Fruit fly (Drosophila melanogaster) whole organism, embryonic: ENCODE data around the gene CG15764.

Experiments used
- Atf6 ChIP-seq: fragments of 200-800 bp; sonication (Bioruptor generic); IDR thresholded peaks from 2 replicates; pipeline ENCODE4 v1.3.6; 2022; ENCODE audit warnings: missing biosample characterization, missing genetic modification characterization
- CG10565 ChIP-seq: fragments of 200-800 bp; sonication (Bioruptor generic); optimal IDR thresholded peaks from 3 replicates; lab custom pipeline; 2016; ENCODE audit warnings: missing biosample characterization, mild to moderate bottlenecking, missing genetic modification characterization
- CG12219 ChIP-seq: fragments of 200-800 bp; sonication (Bioruptor generic); optimal IDR thresholded peaks from 3 replicates; lab custom pipeline; 2018; ENCODE audit warnings: missing biosample characterization, mild to moderate bottlenecking, missing genetic modification characterization
- CG12299 ChIP-seq: fragments of 200-800 bp; sonication (Bioruptor generic); optimal IDR thresholded peaks from 2 replicates; lab custom pipeline; 2018; ENCODE audit warnings: missing biosample characterization, mild to moderate bottlenecking, missing genetic modification characterization
- CG13424 ChIP-seq: fragments of 200-800 bp; sonication (Bioruptor generic); optimal IDR thresholded peaks from 2 replicates; lab custom pipeline; 2019; ENCODE audit warnings: missing biosample characterization, mild to moderate bottlenecking, missing genetic modification characterization, moderate library complexity
- CG13624 ChIP-seq: fragments of 200-800 bp; sonication (Bioruptor generic); optimal IDR thresholded peaks from 2 replicates; lab custom pipeline; 2016; ENCODE audit warnings: missing biosample characterization, missing genetic modification characterization
- CG2129 ChIP-seq: fragments of 200-800 bp; sonication (Bioruptor generic); IDR thresholded peaks from 2 replicates; pipeline ENCODE4 v1.3.6; 2022; ENCODE audit warnings: missing biosample characterization, missing genetic modification characterization; ENCODE audit not compliant: partially characterized antibody
- CG3065 ChIP-seq: fragments of 200-800 bp; sonication (Bioruptor generic); optimal IDR thresholded peaks from 2 replicates; lab custom pipeline; 2016; ENCODE audit warnings: missing biosample characterization, missing genetic modification characterization
- CG31388 ChIP-seq: fragments of 200-800 bp; sonication (Bioruptor generic); optimal IDR thresholded peaks from 2 replicates; lab custom pipeline; 2016; ENCODE audit warnings: missing biosample characterization, missing genetic modification characterization
- CG31441 ChIP-seq: fragments of 200-800 bp; sonication (Bioruptor generic); IDR thresholded peaks from 2 replicates; pipeline ENCODE4 v1.3.6; 2022; ENCODE audit warnings: missing biosample characterization, missing genetic modification characterization
- CG3407 ChIP-seq: fragments of 200-800 bp; sonication (Bioruptor generic); optimal IDR thresholded peaks from 2 replicates; lab custom pipeline; 2018; ENCODE audit warnings: missing biosample characterization, mild to moderate bottlenecking, missing genetic modification characterization
- CG4360 ChIP-seq: fragments of 200-800 bp; sonication (Bioruptor generic); IDR thresholded peaks from 2 replicates; pipeline ENCODE4 v1.3.6; 2022; ENCODE audit warnings: missing biosample characterization, missing genetic modification characterization
- CG43689 ChIP-seq: fragments of 200-800 bp; sonication (Bioruptor generic); IDR thresholded peaks from 2 replicates; pipeline ENCODE4 v1.3.6; 2022; ENCODE audit warnings: missing biosample characterization, missing genetic modification characterization
- CG6272 ChIP-seq: fragments of 200-800 bp; sonication (Bioruptor generic); IDR thresholded peaks from 2 replicates; pipeline ENCODE4 v1.3.6; 2022; ENCODE audit warnings: missing biosample characterization, missing genetic modification characterization
- CG6765 ChIP-seq: fragments of 200-800 bp; sonication (Bioruptor generic); optimal IDR thresholded peaks from 3 replicates; lab custom pipeline; 2017; ENCODE audit warnings: missing biosample characterization, mild to moderate bottlenecking, missing genetic modification characterization
- CG8089 ChIP-seq: fragments of 200-800 bp; sonication (Bioruptor generic); optimal IDR thresholded peaks from 3 replicates; lab custom pipeline; 2016; ENCODE audit warnings: missing biosample characterization, missing genetic modification characterization
- CG8765 ChIP-seq: fragments of 200-800 bp; sonication (Bioruptor generic); IDR thresholded peaks from 2 replicates; pipeline ENCODE4 v1.3.6; 2022; ENCODE audit warnings: missing biosample characterization, missing genetic modification characterization
- Chrac-16 ChIP-seq: fragments of 200-800 bp; sonication (Bioruptor generic); optimal IDR thresholded peaks from 3 replicates; lab custom pipeline; 2016; ENCODE audit warnings: missing biosample characterization, missing genetic modification characterization
- CoRest ChIP-seq: fragments of 200-800 bp; sonication (Bioruptor generic); optimal IDR thresholded peaks from 3 replicates; lab custom pipeline; 2018; ENCODE audit warnings: missing biosample characterization, mild to moderate bottlenecking, missing genetic modification characterization, moderate library complexity
- D19B ChIP-seq: fragments of 200-800 bp; sonication (Bioruptor generic); optimal IDR thresholded peaks from 2 replicates; lab custom pipeline; 2017; ENCODE audit warnings: missing biosample characterization, mild to moderate bottlenecking, missing genetic modification characterization
- E2f1 ChIP-seq: fragments of 200-800 bp; sonication (Bioruptor generic); IDR thresholded peaks from 2 replicates; pipeline ENCODE4 v1.3.6; 2022; ENCODE audit warnings: missing biosample characterization, missing genetic modification characterization
- HLHmδ ChIP-seq: fragments of 200-800 bp; sonication (Bioruptor generic); optimal IDR thresholded peaks from 2 replicates; lab custom pipeline; 2018; ENCODE audit warnings: missing biosample characterization, mild to moderate bottlenecking, missing genetic modification characterization, moderate library complexity
- Hmr ChIP-seq: fragments of 200-800 bp; sonication (Bioruptor generic); optimal IDR thresholded peaks from 3 replicates; lab custom pipeline; 2017; ENCODE audit warnings: mild to moderate bottlenecking, missing biosample characterization, missing genetic modification reagents, missing genetic modification characterization
- MESR4 ChIP-seq: fragments of 200-800 bp; sonication (Bioruptor generic); optimal IDR thresholded peaks from 2 replicates; lab custom pipeline; 2018; ENCODE audit warnings: missing biosample characterization, mild to moderate bottlenecking, missing genetic modification characterization, moderate library complexity
- Mad ChIP-seq: fragments of 200-800 bp; sonication (Bioruptor generic); optimal IDR thresholded peaks from 2 replicates; lab custom pipeline; 2016; ENCODE audit warnings: missing biosample characterization, missing genetic modification characterization
- NC2α ChIP-seq: fragments of 200-800 bp; sonication (Bioruptor generic); optimal IDR thresholded peaks from 2 replicates; lab custom pipeline; 2016; ENCODE audit warnings: missing biosample characterization, missing genetic modification characterization
- Oaz ChIP-seq: fragments of 200-800 bp; sonication (Bioruptor generic); IDR thresholded peaks from 2 replicates; pipeline ENCODE4 v1.3.6; 2022; ENCODE audit warnings: missing biosample characterization, missing genetic modification characterization
- Poxn ChIP-seq: fragments of 200-800 bp; sonication (Bioruptor generic); IDR thresholded peaks from 2 replicates; pipeline ENCODE4 v1.3.6; 2022; ENCODE audit warnings: missing biosample characterization, missing genetic modification characterization
- Rx ChIP-seq: fragments of 200-800 bp; sonication (Bioruptor generic); IDR thresholded peaks from 2 replicates; pipeline ENCODE4 v1.3.6; 2022; ENCODE audit warnings: missing biosample characterization, missing genetic modification characterization
- Sin3A ChIP-seq: fragments of >200 bp; optimal IDR thresholded peaks from 2 replicates; lab custom pipeline; 2018
- Sox100B ChIP-seq: fragments of 200-800 bp; sonication (Bioruptor generic); optimal IDR thresholded peaks from 3 replicates; lab custom pipeline; 2018; ENCODE audit warnings: missing biosample characterization, mild to moderate bottlenecking, missing genetic modification characterization
- Spps ChIP-seq: fragments of 200-800 bp; sonication (Bioruptor generic); optimal IDR thresholded peaks from 2 replicates; lab custom pipeline; 2018; ENCODE audit warnings: missing biosample characterization, mild to moderate bottlenecking, missing genetic modification characterization
- Taf1 ChIP-seq: fragments of 200-800 bp; sonication (Bioruptor generic); IDR thresholded peaks from 2 replicates; pipeline ENCODE4 v1.3.6; 2022; ENCODE audit warnings: missing biosample characterization, missing genetic modification characterization
- Tbp ChIP-seq: fragments of >200 bp; optimal IDR thresholded peaks from 2 replicates; lab custom pipeline; 2018; ENCODE audit warnings: missing biosample characterization, missing genetic modification characterization
- corto ChIP-seq: fragments of 200-800 bp; sonication (Bioruptor generic); optimal IDR thresholded peaks from 2 replicates; lab custom pipeline; 2016; ENCODE audit warnings: missing biosample characterization, mild to moderate bottlenecking, missing genetic modification characterization, moderate library complexity
- dysf ChIP-seq: fragments of 200-800 bp; sonication (Bioruptor generic); IDR thresholded peaks from 3 replicates; pipeline ENCODE4 v1.3.6; 2022; ENCODE audit warnings: missing biosample characterization, missing genetic modification characterization
- en ChIP-seq: fragments of 200-800 bp; sonication (Bioruptor generic); optimal IDR thresholded peaks from 2 replicates; lab custom pipeline; 2016; ENCODE audit warnings: missing biosample characterization, missing genetic modification characterization
- fd64A ChIP-seq: fragments of 200-800 bp; sonication (Bioruptor generic); optimal IDR thresholded peaks from 3 replicates; lab custom pipeline; 2018; ENCODE audit warnings: missing biosample characterization, mild to moderate bottlenecking, missing genetic modification characterization
- hb ChIP-seq: fragments of 200-800 bp; sonication (Bioruptor generic); IDR thresholded peaks from 3 replicates; pipeline ENCODE4 v1.3.6; 2022; ENCODE audit warnings: missing biosample characterization, missing genetic modification characterization; ENCODE audit not compliant: partially characterized antibody
- hbn ChIP-seq: fragments of 200-800 bp; sonication (Bioruptor generic); IDR thresholded peaks from 2 replicates; pipeline ENCODE4 v1.3.6; 2022; ENCODE audit warnings: missing biosample characterization, missing genetic modification characterization; ENCODE audit not compliant: partially characterized antibody
- insv ChIP-seq, 2 experiments: fragments of 200-800 bp; sonication (Bioruptor generic); optimal IDR thresholded peaks; 3 replicates each; lab custom pipeline; 2016 to 2018; ENCODE audit warnings: missing biosample characterization in 2 of 2, missing genetic modification characterization in 2 of 2
- lmd ChIP-seq: fragments of 200-800 bp; sonication (Bioruptor generic); IDR thresholded peaks from 2 replicates; pipeline ENCODE4 v1.3.6; 2022; ENCODE audit warnings: missing biosample characterization, missing genetic modification characterization
- lola ChIP-seq, 3 experiments: fragments of >200 bp in 2 of 3; fragments of 200-800 bp in 1 of 3; sonication (Bioruptor generic) in 1 of 3; optimal IDR thresholded peaks; 2 replicates each; lab custom pipeline; 2017 to 2019; ENCODE audit warnings: missing biosample characterization in 3 of 3, missing genetic modification characterization in 3 of 3, mild to moderate bottlenecking in 1 of 3, moderate library complexity in 1 of 3
- peb ChIP-seq: fragments of 200-800 bp; sonication (Bioruptor generic); IDR thresholded peaks from 2 replicates; pipeline ENCODE4 v1.3.6; 2022; ENCODE audit warnings: missing biosample characterization, missing genetic modification characterization
- pros ChIP-seq: fragments of 200-800 bp; sonication (Bioruptor generic); optimal IDR thresholded peaks from 3 replicates; lab custom pipeline; 2019; ENCODE audit warnings: missing biosample characterization, mild to moderate bottlenecking, missing genetic modification characterization, moderate library complexity
- scrt ChIP-seq: fragments of 200-800 bp; sonication (Bioruptor generic); optimal IDR thresholded peaks from 2 replicates; lab custom pipeline; 2018; ENCODE audit warnings: missing biosample characterization, mild to moderate bottlenecking, missing genetic modification characterization, moderate library complexity
- slou ChIP-seq: fragments of 200-800 bp; sonication (Bioruptor generic); optimal IDR thresholded peaks from 3 replicates; lab custom pipeline; 2016; ENCODE audit warnings: missing biosample characterization, missing genetic modification characterization
- sr ChIP-seq: fragments of 200-800 bp; sonication (Bioruptor generic); IDR thresholded peaks from 3 replicates; pipeline ENCODE4 v1.3.6; 2022; ENCODE audit warnings: missing biosample characterization, missing genetic modification characterization
- ssp ChIP-seq: fragments of 200-800 bp; sonication (Bioruptor generic); IDR thresholded peaks from 2 replicates; pipeline ENCODE4 v1.3.6; 2022; ENCODE audit warnings: missing biosample characterization, missing genetic modification characterization
- stwl ChIP-seq: fragments of 200-800 bp; sonication (Bioruptor generic); optimal IDR thresholded peaks from 3 replicates; lab custom pipeline; 2018; ENCODE audit warnings: missing biosample characterization, mild to moderate bottlenecking, missing genetic modification characterization, moderate library complexity
- tap ChIP-seq: fragments of 200-800 bp; optimal IDR thresholded peaks from 3 replicates; lab custom pipeline; 2019; ENCODE audit warnings: missing biosample characterization, mild to moderate bottlenecking, missing genetic modification characterization, moderate library complexity
- tll ChIP-seq, 2 experiments: fragments of 200-800 bp in 1 of 2; fragments of >200 bp in 1 of 2; sonication (Bioruptor generic) in 1 of 2; optimal IDR thresholded peaks; 2 replicates each; lab custom pipeline; 2017 to 2019; ENCODE audit warnings: missing biosample characterization in 2 of 2, missing genetic modification characterization in 2 of 2, mild to moderate bottlenecking in 1 of 2, moderate library complexity in 1 of 2
- zfh1 ChIP-seq: fragments of 200-800 bp; sonication (Bioruptor generic); IDR thresholded peaks from 3 replicates; pipeline ENCODE4 v1.3.6; 2022; ENCODE audit warnings: missing biosample characterization, missing genetic modification characterization

Gene CG15764

DNA sequence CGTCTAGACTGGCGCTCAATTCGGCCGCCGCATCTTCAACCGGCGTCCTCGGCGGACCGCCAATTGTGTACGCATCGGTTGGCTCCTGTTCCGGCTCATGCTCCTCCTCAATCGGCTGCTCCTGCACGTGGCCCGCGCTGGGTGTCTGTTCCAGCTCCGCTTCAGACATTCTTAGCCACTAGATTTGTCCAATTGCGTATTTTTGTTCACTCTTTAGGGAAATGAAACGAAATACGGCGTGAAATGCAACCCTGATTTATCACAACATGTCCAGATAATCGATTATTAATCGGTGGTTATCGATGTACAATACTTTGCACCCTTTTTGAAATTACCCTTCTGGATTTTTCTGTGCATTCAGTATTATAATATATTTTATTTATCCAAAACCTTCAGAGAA, 7.7 kb downstream of the CG15764 start, which contains the start of gene mof (continued):
- no peak for TF ChIP-seq Poxn
- TF ChIP-seq CoRest (tag; lab: Kevin White, UChicago): no peak
- TF ChIP-seq CG31388 (GFP tag; lab: Kevin White, UChicago): no peak
- TF ChIP-seq Tbp (GFP tag; lab: Kevin White, UChicago): no peak
- TF ChIP-seq en (GFP tag; lab: Kevin White, UChicago): no peak
- no peak for TF ChIP-seq slou (GFP tag; lab: Kevin White, UChicago)
- no peak for TF ChIP-seq tap (tag; lab: Kevin White, UChicago)
- TF ChIP-seq CG6272: no peak
- TF ChIP-seq dysf (GFP tag; lab: Robert Waterston, UW): no peak
- no peak for TF ChIP-seq Atf6
- TF ChIP-seq tll (GFP tag; optimal IDR thresholded peaks at IDR 0.05; lab: Kevin White, UChicago): no peak
- TF ChIP-seq stwl: peak; percentile 61
- no peak for TF ChIP-seq corto (GFP tag; lab: Kevin White, UChicago)
- no peak for TF ChIP-seq CG3407 (GFP tag; lab: Kevin White, UChicago)
- TF ChIP-seq pros (GFP tag; lab: Kevin White, UChicago): no peak
- TF ChIP-seq CG13624 (GFP tag; lab: Kevin White, UChicago): no peak
- TF ChIP-seq Taf1 (GFP tag; lab: Robert Waterston, UW): no peak
- TF ChIP-seq insv (GFP tag; optimal IDR thresholded peaks at IDR 0.05; lab: Kevin White, UChicago): no peak
- TF ChIP-seq CG43689 (GFP tag; lab: Robert Waterston, UW): no peak
- TF ChIP-seq lmd (GFP tag; lab: Robert Waterston, UW): no peak
- no peak for TF ChIP-seq peb (GFP tag; lab: Robert Waterston, UW)
- no peak for TF ChIP-seq Sin3A (lab: Kevin White, UChicago)
- TF ChIP-seq CG6765 (GFP tag; lab: Kevin White, UChicago): no peak
- no peak for TF ChIP-seq CG3065 (GFP tag; lab: Kevin White, UChicago)
- TF ChIP-seq E2f1 (GFP tag; lab: Robert Waterston, UW): no peak
- TF ChIP-seq CG2129 (GFP tag; lab: Robert Waterston, UW): no peak
- no peak for TF ChIP-seq lola (GFP tag; optimal IDR thresholded peaks at IDR 0.05; lab: Kevin White, UChicago)
- TF ChIP-seq CG12299 (tag; lab: Kevin White, UChicago): no peak
- TF ChIP-seq NC2α (GFP tag; lab: Kevin White, UChicago): no peak
- TF ChIP-seq CG10565 (GFP tag; lab: Kevin White, UChicago): no peak
- TF ChIP-seq Spps (tag; lab: Kevin White, UChicago): no peak
- TF ChIP-seq Oaz: no peak
- TF ChIP-seq Mad (GFP tag; lab: Kevin White, UChicago): no peak
- TF ChIP-seq CG12219 (GFP tag; lab: Kevin White, UChicago): no peak
- no peak for TF ChIP-seq fd64A (GFP tag; lab: Kevin White, UChicago)
- no peak for TF ChIP-seq CG8765 (GFP tag; lab: Robert Waterston, UW)
- no peak for TF ChIP-seq CG8089 (GFP tag; lab: Kevin White, UChicago)
- TF ChIP-seq hbn (GFP tag; lab: Robert Waterston, UW): peak; percentile 64
- no peak for TF ChIP-seq sr
- no peak for TF ChIP-seq zfh1 (GFP tag; lab: Robert Waterston, UW)
- no peak for TF ChIP-seq CG13424
- no peak for TF ChIP-seq CG31441 (GFP tag; lab: Robert Waterston, UW)
- TF ChIP-seq scrt (GFP tag; lab: Kevin White, UChicago): no peak
- no peak for TF ChIP-seq HLHmδ (GFP tag; lab: Kevin White, UChicago)
- TF ChIP-seq ssp (GFP tag; lab: Robert Waterston, UW): no peak
- no peak for TF ChIP-seq Chrac-16 (GFP tag; lab: Kevin White, UChicago)
- TF ChIP-seq MESR4 (GFP tag; lab: Kevin White, UChicago): peak; percentile 59
- TF ChIP-seq CG4360 (GFP tag; lab: Robert Waterston, UW): no peak
- no peak for TF ChIP-seq hb
- no peak for TF ChIP-seq D19B (GFP tag; lab: Kevin White, UChicago)
- TF ChIP-seq Hmr (GFP tag; lab: Kevin White, UChicago): no peak
- no peak for TF ChIP-seq Sox100B (GFP tag; lab: Kevin White, UChicago)
- no peak for TF ChIP-seq Rx (GFP tag; lab: Robert Waterston, UW)
